Worm (Caenorhabditis elegans) whole organism, late embryonic: ENCODE results near the gene mtcu-2.

Experiments used
- F13H6.1 ChIP-seq: sonication (generic microtip); optimal IDR thresholded peaks from 2 replicates; lab custom pipeline; 2016; ENCODE audit warnings: missing genetic modification characterization, missing compliant biosample characterization
- K02D7.2 ChIP-seq: sonication (generic microtip); optimal IDR thresholded peaks from 2 replicates; lab custom pipeline; 2017; ENCODE audit warnings: mild to moderate bottlenecking, missing genetic modification characterization, missing compliant biosample characterization
- K09A11.1 ChIP-seq: sonication (generic microtip); optimal IDR thresholded peaks from 2 replicates; lab custom pipeline; 2017; ENCODE audit warnings: antibody characterized with exemption, mild to moderate bottlenecking, missing genetic modification characterization, missing compliant biosample characterization; ENCODE audit not compliant: insufficient read depth
- T23F11.4 ChIP-seq: fragments of 200-800 bp; sonication (Bioruptor generic); optimal IDR thresholded peaks from 2 replicates; lab custom pipeline; 2018; ENCODE audit warnings: mild to moderate bottlenecking, missing genetic modification characterization, missing compliant biosample characterization
- ahr-1 ChIP-seq: sonication (generic microtip); optimal IDR thresholded peaks from 2 replicates; lab custom pipeline; 2016; ENCODE audit warnings: missing genetic modification characterization, missing compliant biosample characterization
- ama-1 ChIP-seq: fragments of 150-350 bp; optimal IDR thresholded peaks from 2 replicates; lab custom pipeline; 2014
- ceh-14 ChIP-seq: sonication (generic microtip); optimal IDR thresholded peaks from 2 replicates; lab custom pipeline; 2016; ENCODE audit warnings: missing genotype, missing genetic modification characterization, missing compliant biosample characterization
- ceh-18 ChIP-seq: sonication (generic microtip); optimal IDR thresholded peaks from 2 replicates; lab custom pipeline; 2016; ENCODE audit warnings: missing genetic modification characterization, missing compliant biosample characterization
- ceh-2 ChIP-seq: sonication (generic microtip); optimal IDR thresholded peaks from 2 replicates; lab custom pipeline; 2016; ENCODE audit warnings: missing genotype, missing genetic modification characterization, missing compliant biosample characterization
- ceh-24 ChIP-seq: sonication (generic microtip); optimal IDR thresholded peaks from 2 replicates; lab custom pipeline; 2016; ENCODE audit warnings: mild to moderate bottlenecking, missing genetic modification characterization, missing compliant biosample characterization
- ceh-31 ChIP-seq: sonication (generic microtip); optimal IDR thresholded peaks from 2 replicates; lab custom pipeline; 2016; ENCODE audit warnings: missing genetic modification characterization, missing compliant biosample characterization
- ceh-45 ChIP-seq: fragments of 200-800 bp; sonication (Bioruptor generic); IDR thresholded peaks from 2 replicates; pipeline ENCODE4 v1.3.6; 2022; ENCODE audit warnings: missing genetic modification reagents, missing genetic modification characterization, missing compliant biosample characterization
- ceh-6 ChIP-seq: fragments of 200-800 bp; sonication (Bioruptor generic); optimal IDR thresholded peaks from 2 replicates; lab custom pipeline; 2018; ENCODE audit warnings: mild to moderate bottlenecking, missing genetic modification characterization, missing compliant biosample characterization
- che-1 ChIP-seq: sonication (generic microtip); optimal IDR thresholded peaks from 2 replicates; lab custom pipeline; 2016; ENCODE audit warnings: mild to moderate bottlenecking, missing genetic modification characterization, missing compliant biosample characterization
- dmd-4 ChIP-seq: sonication (generic microtip); optimal IDR thresholded peaks from 2 replicates; lab custom pipeline; 2016; ENCODE audit warnings: borderline replicate concordance, missing genetic modification characterization, missing compliant biosample characterization
- dve-1 ChIP-seq: sonication (generic microtip); optimal IDR thresholded peaks from 2 replicates; lab custom pipeline; 2017; ENCODE audit warnings: antibody characterized with exemption, mild to moderate bottlenecking, missing genetic modification characterization, missing compliant biosample characterization
- elt-2 ChIP-seq: sonication (generic microtip); optimal IDR thresholded peaks from 2 replicates; lab custom pipeline; 2016; ENCODE audit warnings: missing genetic modification reagents, missing genetic modification characterization, missing compliant biosample characterization
- eyg-1 ChIP-seq: sonication (generic microtip); optimal IDR thresholded peaks from 2 replicates; lab custom pipeline; 2016; ENCODE audit warnings: missing genotype, missing genetic modification characterization, missing compliant biosample characterization
- fkh-6 ChIP-seq: sonication (generic microtip); optimal IDR thresholded peaks from 2 replicates; lab custom pipeline; 2016; ENCODE audit warnings: missing genetic modification characterization, missing compliant biosample characterization
- gmeb-2 ChIP-seq: sonication (generic microtip); optimal IDR thresholded peaks from 2 replicates; lab custom pipeline; 2016; ENCODE audit warnings: missing genetic modification characterization, inconsistent platforms, missing compliant biosample characterization
- hlh-15 ChIP-seq: sonication (generic microtip); optimal IDR thresholded peaks from 2 replicates; lab custom pipeline; 2016; ENCODE audit warnings: missing genetic modification characterization, missing compliant biosample characterization
- hlh-6 ChIP-seq: sonication (generic microtip); optimal IDR thresholded peaks from 2 replicates; lab custom pipeline; 2016; ENCODE audit warnings: missing genotype, missing genetic modification characterization, missing compliant biosample characterization
- hlh-8 ChIP-seq: sonication (generic microtip); optimal IDR thresholded peaks from 2 replicates; lab custom pipeline; 2016; ENCODE audit warnings: missing genotype, missing genetic modification characterization, missing compliant biosample characterization
- madf-2 ChIP-seq: sonication (generic microtip); optimal IDR thresholded peaks from 2 replicates; lab custom pipeline; 2017; ENCODE audit warnings: missing genetic modification characterization, missing compliant biosample characterization
- nfya-1 ChIP-seq: sonication (generic microtip); optimal IDR thresholded peaks from 2 replicates; lab custom pipeline; 2017; ENCODE audit warnings: missing genetic modification characterization, mild to moderate bottlenecking, missing compliant biosample characterization, antibody characterized with exemption, moderate library complexity
- nhr-11 ChIP-seq: fragments of 150-350 bp; optimal IDR thresholded peaks from 2 replicates; lab custom pipeline; 2014; ENCODE audit warnings: missing biosample characterization, missing genetic modification characterization
- odd-2 ChIP-seq: sonication (generic microtip); optimal IDR thresholded peaks from 2 replicates; lab custom pipeline; 2017; ENCODE audit warnings: antibody characterized with exemption, mild to moderate bottlenecking, missing genetic modification characterization, missing compliant biosample characterization
- pat-9 ChIP-seq: fragments of 200-800 bp; sonication (Bioruptor generic); optimal IDR thresholded peaks from 2 replicates; lab custom pipeline; 2018; ENCODE audit warnings: mild to moderate bottlenecking, missing genetic modification characterization, moderate library complexity, missing compliant biosample characterization
- pqm-1 ChIP-seq: sonication (generic microtip); optimal IDR thresholded peaks from 2 replicates; lab custom pipeline; 2016; ENCODE audit warnings: missing genetic modification characterization, missing compliant biosample characterization
- pros-1 ChIP-seq: fragments of 150-350 bp; optimal IDR thresholded peaks from 2 replicates; lab custom pipeline; 2014; ENCODE audit warnings: missing biosample characterization, missing genetic modification reagents, missing genetic modification characterization
- rnt-1 ChIP-seq: sonication (generic microtip); optimal IDR thresholded peaks from 2 replicates; lab custom pipeline; 2016; ENCODE audit warnings: missing genetic modification characterization, missing compliant biosample characterization
- syd-9 ChIP-seq: sonication (generic microtip); optimal IDR thresholded peaks from 2 replicates; lab custom pipeline; 2016; ENCODE audit warnings: mild to moderate bottlenecking, missing genetic modification characterization, moderate library complexity, missing compliant biosample characterization
- unc-42 ChIP-seq: sonication (generic microtip); optimal IDR thresholded peaks from 2 replicates; lab custom pipeline; 2016; ENCODE audit warnings: missing genotype, missing genetic modification characterization, missing compliant biosample characterization
- zip-5 ChIP-seq: sonication (generic microtip); optimal IDR thresholded peaks from 2 replicates; lab custom pipeline; 2016; ENCODE audit warnings: missing genetic modification characterization, missing compliant biosample characterization
- ztf-16 ChIP-seq: sonication (generic microtip); optimal IDR thresholded peaks from 2 replicates; lab custom pipeline; 2017; ENCODE audit warnings: missing genetic modification characterization, missing compliant biosample characterization

The mtcu-2 gene

ce11 chrII:10001065-10001464 lies 31.9 kb downstream of the mtcu-2 start, which contains the start of gene nlt-1:
Gene nlt-1 (minus strand): TSS chrII:10001142.
- TF ChIP-seq K02D7.2 (no peak), pqm-1 (tag; lab: Kevin White, UChicago) (peak; percentile 76), elt-2 (tag; lab: Kevin White, UChicago) (peak; percentile 90)

DNA sequence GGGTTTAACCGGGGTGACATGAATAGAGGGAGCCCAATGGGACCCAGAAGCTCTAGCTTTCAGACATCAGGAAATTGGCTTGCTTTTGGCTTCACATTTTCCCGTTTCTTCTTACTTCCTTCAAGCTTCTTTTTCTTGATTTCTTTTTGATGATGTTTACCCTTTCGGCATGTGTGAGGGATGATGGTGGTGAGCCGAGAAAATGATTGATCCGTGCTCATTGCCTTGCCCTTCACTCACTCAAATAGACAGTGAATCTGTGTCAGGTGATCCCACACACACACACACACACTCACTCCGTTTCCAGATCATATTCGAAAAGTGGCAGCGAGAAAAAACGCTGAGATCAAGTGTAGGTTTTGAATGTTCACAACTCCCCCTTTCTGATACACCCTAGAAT lies 38.3 kb downstream of the mtcu-2 start:
- TF ChIP-seq T23F11.4 (GFP tag; lab: Kevin White, UChicago) (no peak), K09A11.1 (tag; lab: Kevin White, UChicago) (no peak), che-1 (no peak), ahr-1 (no peak), odd-2 (tag; lab: Kevin White, UChicago) (no peak), nhr-11 (tag; lab: Kevin White, UChicago) (no peak), pqm-1 (tag; lab: Kevin White, UChicago) (no peak)

- TF ChIP-seq gmeb-2 (tag; lab: Kevin White, UChicago) (no peak), hlh-8 (tag; lab: Kevin White, UChicago) (no peak), rnt-1 (tag; lab: Kevin White, UChicago) (no peak), ceh-6 (GFP tag; lab: Kevin White, UChicago) (no peak), unc-42 (tag; lab: Kevin White, UChicago) (peak; percentile 49), syd-9 (tag; lab: Kevin White, UChicago) (no peak)
- TF ChIP-seq, all 69 proteins: peak for 1
Observed at ce11 chrII:9992474-9992873, 40.5 kb downstream of the mtcu-2 start.

DNA sequence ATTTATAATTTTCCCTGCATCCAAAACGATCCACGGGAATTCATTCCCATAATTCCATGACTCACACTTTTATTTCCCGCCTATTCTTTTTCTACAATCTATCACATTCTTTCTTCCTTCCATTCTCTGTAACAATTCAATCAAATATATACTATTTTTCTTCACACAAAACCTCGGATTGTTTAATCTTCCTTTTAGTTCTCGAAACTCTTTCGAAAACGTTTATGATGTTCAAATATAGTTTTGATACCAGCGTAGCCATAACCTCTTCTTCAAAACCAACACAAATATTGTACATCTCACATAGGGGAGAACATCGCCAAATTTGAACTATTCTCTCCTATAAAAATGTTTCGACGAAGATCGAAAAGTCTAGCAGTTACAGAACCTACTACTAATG lies 42.2 kb downstream of the mtcu-2 start, which contains the start of gene lec-3:
Gene lec-3 (plus strand): TSS at position 301 of the 400 bp plus-strand sequence.
- TF ChIP-seq madf-2 (tag; lab: Kevin White, UChicago): no peak
- TF ChIP-seq ztf-16: no peak
- no peak for TF ChIP-seq che-1
- TF ChIP-seq pros-1 (tag; lab: Kevin White, UChicago): no peak
- TF ChIP-seq ceh-45 (GFP tag; lab: Robert Waterston, UW): no peak
- no peak for TF ChIP-seq nhr-11 (tag; lab: Kevin White, UChicago)
- no peak for TF ChIP-seq ceh-14
- no peak for TF ChIP-seq eyg-1 (tag; lab: Kevin White, UChicago)
- no peak for TF ChIP-seq hlh-15 (tag; lab: Kevin White, UChicago)
- no peak for TF ChIP-seq dmd-4 (tag; lab: Kevin White, UChicago)
- TF ChIP-seq ceh-2 (tag; lab: Kevin White, UChicago): no peak
- no peak for TF ChIP-seq ceh-31 (tag; lab: Kevin White, UChicago)
- no peak for TF ChIP-seq zip-5 (tag; lab: Kevin White, UChicago)
- no peak for TF ChIP-seq hlh-6 (tag; lab: Kevin White, UChicago)
- no peak for TF ChIP-seq hlh-8 (tag; lab: Kevin White, UChicago)
- TF ChIP-seq ama-1 (lab: Kevin White, UChicago): no peak
- no peak for TF ChIP-seq syd-9 (tag; lab: Kevin White, UChicago)
- no peak for TF ChIP-seq pat-9 (tag; lab: Kevin White, UChicago)

DNA sequence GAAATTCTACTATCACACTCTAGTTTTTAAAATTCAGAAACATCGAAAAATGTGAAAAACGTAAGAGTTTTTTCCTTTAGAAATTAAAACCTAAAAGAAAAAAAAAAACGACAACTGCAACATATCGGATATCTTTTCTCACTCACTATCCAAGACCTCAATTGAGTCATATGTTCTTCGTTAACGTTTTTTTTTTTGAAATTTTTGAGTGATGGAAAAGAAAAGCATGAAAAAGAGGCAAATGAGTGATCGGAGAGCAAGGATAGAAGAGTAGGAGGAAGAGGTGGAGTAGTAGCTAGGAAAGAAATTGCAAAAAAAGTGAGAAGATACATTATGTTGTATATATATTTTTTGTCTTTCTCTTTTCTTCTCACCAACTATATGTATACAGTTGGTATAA lies 43.5 kb downstream of the mtcu-2 start:
- no peak for TF ChIP-seq eyg-1 (tag; lab: Kevin White, UChicago)
- TF ChIP-seq ceh-18 (tag; lab: Kevin White, UChicago): peak; percentile 11

DNA sequence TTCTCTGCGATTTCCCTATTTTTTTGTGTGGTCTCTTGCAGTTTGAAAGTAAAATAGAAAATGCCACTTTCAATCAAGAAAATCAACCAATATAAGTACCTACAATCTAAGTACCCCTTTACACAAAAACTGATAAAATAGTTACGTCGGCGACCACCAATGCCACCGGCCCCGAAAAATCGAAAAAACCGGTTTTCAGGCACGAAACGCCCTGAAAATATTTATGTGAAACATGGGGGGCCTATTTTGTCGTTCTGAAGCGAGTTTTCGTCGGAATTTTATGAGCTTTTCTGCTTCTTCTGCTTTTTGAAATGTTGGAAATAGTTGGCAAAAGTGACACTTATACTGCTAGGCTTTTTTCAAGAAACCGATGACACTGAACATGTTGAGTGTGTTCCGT lies 44.4 kb downstream of the mtcu-2 start:
- no peak for TF ChIP-seq F13H6.1 (tag; lab: Kevin White, UChicago)
- no peak for TF ChIP-seq nfya-1 (tag; lab: Kevin White, UChicago)
- no peak for TF ChIP-seq K02D7.2
- TF ChIP-seq pqm-1 (tag; lab: Kevin White, UChicago): no peak
- TF ChIP-seq eyg-1 (tag; lab: Kevin White, UChicago): no peak
- TF ChIP-seq ceh-24 (tag; lab: Kevin White, UChicago): no peak
- no peak for TF ChIP-seq pat-9 (tag; lab: Kevin White, UChicago)
- no peak for TF ChIP-seq ceh-45 (GFP tag; lab: Robert Waterston, UW)
- TF ChIP-seq dve-1 (tag; lab: Kevin White, UChicago): no peak
- no peak for TF ChIP-seq T23F11.4 (GFP tag; lab: Kevin White, UChicago)
- no peak for TF ChIP-seq K09A11.1 (tag; lab: Kevin White, UChicago)
- TF ChIP-seq fkh-6 (tag; lab: Kevin White, UChicago): no peak
- no peak for TF ChIP-seq ceh-2 (tag; lab: Kevin White, UChicago)
- TF ChIP-seq, all 69 proteins: peak for 0
